Worm (Caenorhabditis elegans): ENCODE data around the gene zip-6.

DNA sequence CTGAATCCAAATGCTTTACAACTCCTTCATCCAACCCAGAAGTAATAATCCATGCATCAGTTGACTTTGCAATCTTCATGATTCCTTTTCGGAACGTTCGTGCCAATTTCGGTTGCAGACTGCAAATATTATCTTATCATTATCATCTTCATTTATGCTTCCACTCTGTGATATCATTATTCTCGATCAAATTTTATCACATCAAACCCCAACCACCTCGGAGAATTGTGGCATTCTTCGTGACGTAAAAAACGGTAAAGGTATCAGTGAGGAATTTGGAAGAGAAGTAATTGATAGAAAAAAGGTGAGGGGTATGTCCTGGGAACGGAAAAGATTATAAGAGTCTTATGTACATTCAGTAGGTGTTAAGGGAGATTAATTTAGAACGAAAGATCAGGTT, 39.5 kb upstream of the zip-6 start:
- no peak for TF ChIP-seq W03F9.2 (tag; optimal IDR thresholded peaks at IDR 0.05)
- TF ChIP-seq him-1 (tag; optimal IDR thresholded peaks at IDR 0.05): no peak
